Worm (Caenorhabditis elegans) whole organism, midembryonic: Measurements from ENCODE around the gene sun-1.

Experiments
- T22C8.4 ChIP-seq: fragments of 200-800 bp; sonication (Bioruptor generic); IDR thresholded peaks from 2 replicates; pipeline ENCODE4 v1.3.6; 2022; ENCODE audit warnings: missing genetic modification characterization, missing compliant biosample characterization
- cog-1 ChIP-seq: sonication (generic microtip); optimal IDR thresholded peaks from 2 replicates; lab custom pipeline; 2016; ENCODE audit warnings: missing genetic modification characterization, missing compliant biosample characterization
- flt-1 ChIP-seq: fragments of 200-800 bp; sonication (Bioruptor generic); IDR thresholded peaks from 2 replicates; pipeline ENCODE4 v1.3.6; 2022; ENCODE audit warnings: missing genetic modification characterization, missing compliant biosample characterization
- klf-2 ChIP-seq: fragments of 200-800 bp; sonication (Bioruptor generic); conservative IDR thresholded peaks from 2 replicates; pipeline ENCODE4 v1.3.6; 2022; ENCODE audit warnings: missing genetic modification reagents, missing genetic modification characterization, missing compliant biosample characterization
- med-1 ChIP-seq: sonication (generic microtip); optimal IDR thresholded peaks from 2 replicates; lab custom pipeline; 2017; ENCODE audit warnings: missing genetic modification characterization, mild to moderate bottlenecking, missing compliant biosample characterization, antibody characterized with exemption, missing genetic modification reagents; ENCODE audit not compliant: insufficient read depth
- ref-1 ChIP-seq: fragments of 200-800 bp; sonication (Bioruptor generic); conservative IDR thresholded peaks from 2 replicates; pipeline ENCODE4 v1.3.6; 2022; ENCODE audit warnings: missing genetic modification reagents, missing genetic modification characterization, missing compliant biosample characterization
- tab-1 ChIP-seq: fragments of 200-800 bp; sonication (Bioruptor generic); IDR thresholded peaks from 2 replicates; pipeline ENCODE4 v1.3.6; 2022; ENCODE audit warnings: missing genetic modification characterization, missing compliant biosample characterization
- ztf-23 ChIP-seq: fragments of 200-800 bp; sonication (Bioruptor generic); IDR thresholded peaks from 2 replicates; pipeline ENCODE4 v1.3.6; 2022; ENCODE audit warnings: missing genetic modification reagents, missing genetic modification characterization, missing compliant biosample characterization
- ztf-29 ChIP-seq: fragments of 200-800 bp; sonication (Bioruptor generic); IDR thresholded peaks from 2 replicates; pipeline ENCODE4 v1.3.6; 2022; ENCODE audit warnings: missing genetic modification reagents, missing genetic modification characterization, missing compliant biosample characterization

The sun-1 gene

DNA sequence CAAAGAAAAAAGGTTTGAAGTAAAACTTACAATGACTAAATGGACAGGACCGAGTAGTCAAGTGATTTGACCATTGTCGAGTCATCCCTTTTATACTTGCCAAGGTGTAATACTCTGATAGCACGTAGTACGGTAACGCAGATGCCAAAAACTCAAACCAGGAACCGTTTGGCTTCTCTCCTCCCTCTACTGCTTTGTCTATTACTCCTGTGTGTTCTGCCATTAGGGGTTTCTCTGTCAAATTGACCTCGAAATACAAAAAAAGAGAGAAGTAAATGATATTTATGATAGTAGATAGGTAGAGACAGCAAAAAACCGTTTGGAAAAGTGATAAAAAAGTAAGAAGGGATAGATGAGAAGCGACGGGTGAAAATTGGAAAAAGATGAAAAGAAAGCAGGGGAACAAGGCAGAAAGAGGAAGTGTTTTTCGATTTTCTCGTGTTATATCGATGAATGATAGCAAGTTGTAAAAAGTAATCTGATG, 8.8 kb upstream of the sun-1 start, which contains the start of the genes col-159 and col-160:
Gene col-159, minus strand, starts transcription at position 51 of the 484 bp plus-strand sequence.
Gene col-160, minus strand, starts transcription at position 63 of the 484 bp plus-strand sequence.
- TF ChIP-seq cog-1 (tag; lab: Kevin White, UChicago) (no peak), tab-1 (GFP tag; lab: Robert Waterston, UW) (no peak), med-1 (GFP tag; lab: Kevin White, UChicago) (no peak), flt-1 (GFP tag; lab: Robert Waterston, UW) (no peak), ztf-29 (no peak)

DNA sequence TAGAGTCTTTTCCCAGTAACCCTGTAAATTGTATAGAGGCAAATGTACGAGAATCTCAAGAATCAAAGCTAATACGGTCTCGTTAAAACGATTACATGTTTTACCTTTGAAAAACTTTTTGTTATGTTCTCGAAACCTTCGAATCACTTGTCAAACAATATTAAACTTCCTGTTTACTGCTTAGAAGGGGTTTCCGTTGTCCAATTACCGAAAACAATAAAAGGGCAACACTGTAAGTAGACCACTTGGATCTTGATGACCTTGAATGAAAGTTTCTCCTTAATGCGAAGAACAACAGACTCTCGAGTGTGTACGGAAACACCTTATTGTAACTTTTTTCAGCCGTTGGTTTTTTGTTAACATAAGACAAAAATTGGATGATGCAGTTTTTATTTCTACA, 7.3 kb upstream of the sun-1 start:
- TF ChIP-seq flt-1 (GFP tag; lab: Robert Waterston, UW), result no peak
- no peak for TF ChIP-seq med-1 (GFP tag; lab: Kevin White, UChicago)
- no peak for TF ChIP-seq tab-1 (GFP tag; lab: Robert Waterston, UW)
- no peak for TF ChIP-seq ref-1 (GFP tag; lab: Robert Waterston, UW)
- TF ChIP-seq cog-1 (tag; lab: Kevin White, UChicago), result no peak
- no peak for TF ChIP-seq ztf-23 (GFP tag; lab: Robert Waterston, UW)
- no peak for TF ChIP-seq T22C8.4 (GFP tag; lab: Robert Waterston, UW)
- TF ChIP-seq ztf-29, result no peak

DNA sequence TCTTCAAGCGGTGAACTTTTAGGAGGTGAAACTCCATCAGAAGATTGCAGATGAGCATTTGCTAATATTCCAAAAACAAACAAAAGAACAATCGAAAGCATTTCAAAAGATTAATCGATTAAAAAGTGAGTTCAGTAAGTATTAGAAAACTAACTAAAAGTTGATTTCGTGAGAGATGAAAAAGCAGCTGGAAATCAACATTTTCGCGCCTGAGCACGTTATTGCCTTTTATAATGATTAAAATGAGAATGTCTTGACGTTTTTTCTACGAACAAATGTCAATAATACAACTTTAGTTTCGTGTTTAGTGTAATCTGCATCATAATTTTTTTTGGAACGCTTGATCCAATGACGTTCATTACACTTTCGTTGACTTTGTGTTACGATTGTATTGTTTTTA, 4.5 kb upstream of the sun-1 start, which contains the start of gene F57B1.9:
Gene F57B1.9, minus strand, starts transcription at position 101 of the 400 bp plus-strand sequence.
- TF ChIP-seq ztf-29, result no peak
- no peak for TF ChIP-seq klf-2 (GFP tag; lab: Robert Waterston, UW)
- TF ChIP-seq ztf-23 (GFP tag; lab: Robert Waterston, UW), result no peak
- TF ChIP-seq flt-1 (GFP tag; lab: Robert Waterston, UW), result no peak
- TF ChIP-seq ref-1 (GFP tag; lab: Robert Waterston, UW), result no peak
- no peak for TF ChIP-seq tab-1 (GFP tag; lab: Robert Waterston, UW)
- no peak for TF ChIP-seq cog-1 (tag; lab: Kevin White, UChicago)
- TF ChIP-seq med-1 (GFP tag; lab: Kevin White, UChicago), result no peak

DNA sequence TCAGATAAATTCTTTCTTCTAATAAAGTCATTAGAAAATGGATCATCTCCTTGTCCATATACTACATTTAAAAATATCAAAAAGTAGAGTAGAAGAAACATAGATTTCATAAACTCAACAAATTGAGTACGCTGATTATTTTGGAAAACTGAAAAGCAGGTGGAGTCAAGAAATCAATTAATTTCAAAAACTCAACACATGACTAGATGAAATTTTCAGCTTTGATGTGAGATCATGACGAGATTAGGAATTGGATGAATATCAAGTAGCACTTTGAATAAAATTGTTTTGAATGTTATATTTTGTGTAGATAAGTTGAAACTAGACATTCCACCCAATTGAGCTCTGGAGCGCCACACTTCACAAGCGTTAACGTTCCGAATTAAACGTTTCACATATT, 2.2 kb upstream of the sun-1 start, which contains the start of gene F57B1.1:
Gene F57B1.1, minus strand, starts transcription at position 101 of the 400 bp plus-strand sequence.
- TF ChIP-seq tab-1 (GFP tag; lab: Robert Waterston, UW), result no peak
- no peak for TF ChIP-seq cog-1 (tag; lab: Kevin White, UChicago)
- no peak for TF ChIP-seq ztf-29
- no peak for TF ChIP-seq klf-2 (GFP tag; lab: Robert Waterston, UW)
- no peak for TF ChIP-seq med-1 (GFP tag; lab: Kevin White, UChicago)
- TF ChIP-seq ztf-23 (GFP tag; lab: Robert Waterston, UW), result no peak
- no peak for TF ChIP-seq T22C8.4 (GFP tag; lab: Robert Waterston, UW)
- TF ChIP-seq ref-1 (GFP tag; lab: Robert Waterston, UW), result no peak
- TF ChIP-seq flt-1 (GFP tag; lab: Robert Waterston, UW), result no peak

DNA sequence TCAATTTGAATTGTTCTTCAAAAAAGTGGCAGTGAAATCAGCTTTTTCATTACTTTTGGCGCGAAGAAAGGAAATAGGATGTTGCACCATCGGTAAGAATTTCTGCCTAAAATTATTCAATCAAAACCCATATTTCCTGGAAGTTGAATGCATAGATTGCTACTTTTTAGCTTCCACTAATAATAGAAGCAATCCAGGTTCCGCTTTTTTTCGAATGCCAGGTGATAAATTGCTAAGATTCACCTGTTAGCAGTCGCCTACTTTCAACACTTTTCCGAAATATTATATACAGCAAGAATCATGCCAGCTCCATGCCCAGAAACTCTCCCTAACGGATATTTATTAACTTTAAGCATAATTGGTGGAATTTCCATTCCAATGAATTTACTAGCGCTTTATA, 8.0 kb downstream of the sun-1 start, which contains the start of gene sri-6:
Gene sri-6, plus strand, starts transcription at position 301 of the 400 bp plus-strand sequence.
- TF ChIP-seq ref-1 (GFP tag; lab: Robert Waterston, UW) (no peak), ztf-23 (GFP tag; lab: Robert Waterston, UW) (no peak), ztf-29 (no peak), cog-1 (tag; lab: Kevin White, UChicago) (no peak), flt-1 (GFP tag; lab: Robert Waterston, UW) (no peak), med-1 (GFP tag; lab: Kevin White, UChicago) (no peak), klf-2 (GFP tag; lab: Robert Waterston, UW) (no peak), tab-1 (GFP tag; lab: Robert Waterston, UW) (no peak), T22C8.4 (GFP tag; lab: Robert Waterston, UW) (no peak)

DNA sequence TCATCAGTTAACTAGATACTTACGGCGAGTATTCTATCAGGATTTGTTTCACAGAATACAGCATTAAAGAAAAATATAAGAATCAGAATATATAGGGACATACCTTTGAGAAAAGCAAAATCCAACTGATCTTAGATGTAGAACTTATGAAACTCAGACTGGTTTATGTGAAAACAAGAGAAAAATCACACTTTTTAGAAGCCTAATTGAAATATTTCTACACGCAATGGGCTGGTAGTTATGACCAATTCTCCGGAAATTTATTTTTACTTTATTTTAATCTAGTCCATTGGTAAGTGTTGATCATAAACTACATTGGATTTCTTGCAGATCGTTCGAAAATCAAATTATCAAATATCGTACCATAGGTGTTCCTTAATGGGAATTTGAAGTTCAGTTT, 9.2 kb downstream of the sun-1 start, which contains the start of gene T09E8.4:
Gene T09E8.4, minus strand, starts transcription at position 101 of the 400 bp plus-strand sequence.
- TF ChIP-seq cog-1 (tag; lab: Kevin White, UChicago), result no peak
- TF ChIP-seq med-1 (GFP tag; lab: Kevin White, UChicago), result no peak
- TF ChIP-seq ztf-23 (GFP tag; lab: Robert Waterston, UW), result no peak
- TF ChIP-seq flt-1 (GFP tag; lab: Robert Waterston, UW), result no peak
- no peak for TF ChIP-seq ztf-29
- TF ChIP-seq T22C8.4 (GFP tag; lab: Robert Waterston, UW), result no peak
- TF ChIP-seq tab-1 (GFP tag; lab: Robert Waterston, UW), result no peak
- TF ChIP-seq ref-1 (GFP tag; lab: Robert Waterston, UW), result no peak
- TF ChIP-seq klf-2 (GFP tag; lab: Robert Waterston, UW), result no peak

DNA sequence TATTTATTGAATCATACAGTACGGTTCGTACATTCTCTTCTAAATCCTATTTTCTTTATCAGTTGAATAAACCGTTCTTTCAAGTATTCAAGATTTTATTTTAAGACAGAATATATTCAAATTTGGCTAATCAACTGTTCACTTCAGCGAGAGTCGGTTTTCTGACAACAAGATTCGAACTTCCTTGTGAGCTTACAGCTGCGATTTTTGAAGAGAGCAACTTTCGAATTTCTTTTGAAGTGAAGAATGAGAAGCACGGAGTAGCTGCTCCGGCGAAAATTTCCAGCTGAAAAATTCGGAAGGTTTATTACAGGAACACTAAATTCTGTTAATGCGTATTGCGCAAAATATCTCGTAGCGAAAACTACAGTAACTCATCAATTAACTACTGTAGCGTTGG, 11.9 kb downstream of the sun-1 start:
- no peak for TF ChIP-seq T22C8.4 (GFP tag; lab: Robert Waterston, UW)
- TF ChIP-seq med-1 (GFP tag; lab: Kevin White, UChicago), result no peak
- TF ChIP-seq ztf-29, result no peak
- no peak for TF ChIP-seq tab-1 (GFP tag; lab: Robert Waterston, UW)
- no peak for TF ChIP-seq ztf-23 (GFP tag; lab: Robert Waterston, UW)
- TF ChIP-seq ref-1 (GFP tag; lab: Robert Waterston, UW), result no peak
- TF ChIP-seq klf-2 (GFP tag; lab: Robert Waterston, UW), result no peak
- TF ChIP-seq cog-1 (tag; lab: Kevin White, UChicago), result no peak
- TF ChIP-seq flt-1 (GFP tag; lab: Robert Waterston, UW), result no peak

DNA sequence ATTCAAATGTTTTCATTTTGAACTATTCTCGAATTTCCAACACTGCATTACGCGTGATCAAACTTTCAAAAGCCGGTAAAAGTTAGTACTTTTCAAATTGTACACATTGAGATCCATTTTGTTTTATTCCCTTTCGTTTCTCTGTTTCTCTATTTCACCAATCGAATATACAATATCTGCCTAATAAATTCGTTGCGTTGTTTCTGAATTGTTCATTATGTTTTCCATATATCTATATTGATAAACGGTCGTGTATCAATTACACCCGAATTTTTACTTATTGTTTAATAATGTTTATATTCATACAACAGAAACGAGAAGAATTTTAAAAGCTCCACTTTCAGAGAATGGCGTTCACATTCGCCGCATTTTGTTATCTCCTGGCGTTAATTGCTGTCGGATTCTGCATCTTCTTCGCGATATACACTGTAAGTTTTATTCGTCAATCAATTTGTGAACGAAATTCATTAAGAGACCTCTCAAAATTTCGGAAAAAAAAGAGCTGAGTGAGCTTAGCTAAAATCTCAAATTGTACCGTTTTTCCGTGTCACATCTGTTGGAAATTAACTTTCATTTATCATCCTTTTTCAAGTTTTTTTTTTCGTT, 13.2 kb downstream of the sun-1 start, which contains the start of gene cni-1:
Gene cni-1, plus strand, starts transcription at position 345 of the 606 bp plus-strand sequence.
- TF ChIP-seq klf-2 (GFP tag; lab: Robert Waterston, UW), result no peak
- no peak for TF ChIP-seq med-1 (GFP tag; lab: Kevin White, UChicago)
- TF ChIP-seq T22C8.4 (GFP tag; lab: Robert Waterston, UW), result no peak
- TF ChIP-seq cog-1 (tag; lab: Kevin White, UChicago), result no peak
- no peak for TF ChIP-seq tab-1 (GFP tag; lab: Robert Waterston, UW)
- TF ChIP-seq flt-1 (GFP tag; lab: Robert Waterston, UW), result no peak
- no peak for TF ChIP-seq ztf-29
- no peak for TF ChIP-seq ztf-23 (GFP tag; lab: Robert Waterston, UW)
- no peak for TF ChIP-seq ref-1 (GFP tag; lab: Robert Waterston, UW)
